Fruit fly (Drosophila melanogaster) whole organism, embryonic: ENCODE data around the gene ttm50.

Experiments used
- Atf-2 ChIP-seq: fragments of 200-800 bp; sonication (Bioruptor generic); optimal IDR thresholded peaks from 2 replicates; lab custom pipeline; 2016; ENCODE audit warnings: missing biosample characterization, missing genetic modification characterization
- Atf6 ChIP-seq: fragments of 200-800 bp; sonication (Bioruptor generic); IDR thresholded peaks from 2 replicates; pipeline ENCODE4 v1.3.6; 2022; ENCODE audit warnings: missing biosample characterization, missing genetic modification characterization
- CG10431 ChIP-seq: fragments of 200-800 bp; sonication (Bioruptor generic); optimal IDR thresholded peaks from 3 replicates; lab custom pipeline; 2018; ENCODE audit warnings: missing biosample characterization, mild to moderate bottlenecking, missing genetic modification characterization
- CG13287 ChIP-seq: fragments of 200-800 bp; sonication (Bioruptor generic); IDR thresholded peaks from 2 replicates; pipeline ENCODE4 v1.3.6; 2022; ENCODE audit warnings: missing biosample characterization, missing genetic modification characterization; ENCODE audit not compliant: partially characterized antibody
- CG13624 ChIP-seq: fragments of 200-800 bp; sonication (Bioruptor generic); optimal IDR thresholded peaks from 2 replicates; lab custom pipeline; 2016; ENCODE audit warnings: missing biosample characterization, missing genetic modification characterization
- CG14710 ChIP-seq: fragments of 200-800 bp; sonication (Bioruptor generic); optimal IDR thresholded peaks from 3 replicates; lab custom pipeline; 2019; ENCODE audit warnings: missing biosample characterization, mild to moderate bottlenecking, missing genetic modification characterization, moderate library complexity
- CG1529 ChIP-seq: fragments of 200-800 bp; sonication (Bioruptor generic); optimal IDR thresholded peaks from 3 replicates; lab custom pipeline; 2018; ENCODE audit warnings: missing biosample characterization, missing genetic modification characterization
- CG16813 ChIP-seq: fragments of 200-800 bp; sonication (Bioruptor generic); IDR thresholded peaks from 3 replicates; pipeline ENCODE4 v1.3.6; 2022; ENCODE audit warnings: missing biosample characterization, missing genetic modification characterization; ENCODE audit not compliant: partially characterized antibody
- CG17612 ChIP-seq: fragments of 200-800 bp; sonication (Bioruptor generic); IDR thresholded peaks from 2 replicates; pipeline ENCODE4 v1.3.6; 2022; ENCODE audit warnings: missing biosample characterization, missing genetic modification characterization
- CG17912 ChIP-seq: fragments of 200-800 bp; sonication (Bioruptor generic); optimal IDR thresholded peaks from 2 replicates; lab custom pipeline; 2018; ENCODE audit warnings: missing biosample characterization, mild to moderate bottlenecking, missing genetic modification characterization
- CG1832 ChIP-seq: fragments of 200-800 bp; sonication (Bioruptor generic); optimal IDR thresholded peaks from 2 replicates; lab custom pipeline; 2017; ENCODE audit warnings: missing biosample characterization, mild to moderate bottlenecking, missing genetic modification characterization, inconsistent platforms
- CG18476 ChIP-seq: fragments of 200-800 bp; sonication (Bioruptor generic); optimal IDR thresholded peaks from 2 replicates; lab custom pipeline; 2016; ENCODE audit warnings: missing biosample characterization, mild to moderate bottlenecking, missing genetic modification characterization
- CG2120 ChIP-seq: fragments of 200-800 bp; sonication (Bioruptor generic); optimal IDR thresholded peaks from 3 replicates; lab custom pipeline; 2016; ENCODE audit warnings: missing biosample characterization, missing genetic modification characterization
- CG2129 ChIP-seq: fragments of 200-800 bp; sonication (Bioruptor generic); IDR thresholded peaks from 2 replicates; pipeline ENCODE4 v1.3.6; 2022; ENCODE audit warnings: missing biosample characterization, missing genetic modification characterization; ENCODE audit not compliant: partially characterized antibody
- CG33213 ChIP-seq: fragments of 200-800 bp; sonication (Bioruptor generic); optimal IDR thresholded peaks from 3 replicates; lab custom pipeline; 2016; ENCODE audit warnings: missing biosample characterization, missing genetic modification characterization
- CG4820 ChIP-seq: fragments of 200-800 bp; sonication (Bioruptor generic); optimal IDR thresholded peaks from 3 replicates; lab custom pipeline; 2016; ENCODE audit warnings: missing biosample characterization, missing genetic modification characterization
- CG7271 ChIP-seq: fragments of 200-800 bp; sonication (Bioruptor generic); optimal IDR thresholded peaks from 2 replicates; lab custom pipeline; 2018; ENCODE audit warnings: missing biosample characterization, mild to moderate bottlenecking, missing genetic modification characterization, moderate library complexity
- CG8290 ChIP-seq, 3 experiments: fragments of 200-800 bp; sonication (Bioruptor generic); optimal IDR thresholded peaks; 2 replicates each; lab custom pipeline; 2016 to 2019; ENCODE audit warnings: missing biosample characterization in 3 of 3, missing genetic modification characterization in 3 of 3, mild to moderate bottlenecking in 2 of 3, moderate library complexity in 1 of 3
- CG9437 ChIP-seq: fragments of 200-800 bp; sonication (Bioruptor generic); optimal IDR thresholded peaks from 2 replicates; lab custom pipeline; 2018; ENCODE audit warnings: missing biosample characterization, mild to moderate bottlenecking, missing genetic modification characterization
- CkIIα-i1 ChIP-seq: fragments of 200-800 bp; sonication (Bioruptor generic); IDR thresholded peaks from 2 replicates; pipeline ENCODE4 v1.3.6; 2022; ENCODE audit warnings: missing biosample characterization, missing genetic modification characterization
- Dip2 ChIP-seq: fragments of 200-800 bp; sonication (Bioruptor generic); IDR thresholded peaks from 2 replicates; pipeline ENCODE4 v1.3.6; 2022; ENCODE audit warnings: missing biosample characterization, missing genetic modification characterization
- Dref ChIP-seq: fragments of 200-800 bp; sonication (Bioruptor generic); IDR thresholded peaks from 2 replicates; pipeline ENCODE4 v1.3.6; 2022; ENCODE audit warnings: missing biosample characterization, missing genetic modification characterization
- Fer3 ChIP-seq: fragments of 200-800 bp; sonication (Bioruptor generic); optimal IDR thresholded peaks from 2 replicates; lab custom pipeline; 2018; ENCODE audit warnings: missing biosample characterization, mild to moderate bottlenecking, missing genetic modification characterization, moderate library complexity
- HLHmδ ChIP-seq: fragments of 200-800 bp; sonication (Bioruptor generic); optimal IDR thresholded peaks from 2 replicates; lab custom pipeline; 2018; ENCODE audit warnings: missing biosample characterization, mild to moderate bottlenecking, missing genetic modification characterization, moderate library complexity
- Kr ChIP-seq: fragments of 200-800 bp; sonication (Bioruptor generic); optimal IDR thresholded peaks from 2 replicates; lab custom pipeline; 2017; ENCODE audit warnings: missing biosample characterization, mild to moderate bottlenecking, missing genetic modification characterization
- Med ChIP-seq: fragments of 200-800 bp; sonication (Bioruptor generic); peaks from one replicate; lab custom pipeline; 2016; ENCODE audit warnings: missing biosample characterization, missing genetic modification characterization, mild to moderate bottlenecking, inconsistent platforms, moderate library complexity
- NC2α ChIP-seq: fragments of 200-800 bp; sonication (Bioruptor generic); optimal IDR thresholded peaks from 2 replicates; lab custom pipeline; 2016; ENCODE audit warnings: missing biosample characterization, missing genetic modification characterization
- NK7.1 ChIP-seq: fragments of 200-800 bp; sonication (Bioruptor generic); optimal IDR thresholded peaks from 3 replicates; lab custom pipeline; 2016; ENCODE audit warnings: missing biosample characterization, missing genetic modification characterization
- Oli ChIP-seq: fragments of 200-800 bp; sonication (Bioruptor generic); optimal IDR thresholded peaks from 2 replicates; lab custom pipeline; 2018; ENCODE audit warnings: missing biosample characterization, mild to moderate bottlenecking, missing genetic modification characterization, moderate library complexity
- Rx ChIP-seq: fragments of 200-800 bp; sonication (Bioruptor generic); IDR thresholded peaks from 2 replicates; pipeline ENCODE4 v1.3.6; 2022; ENCODE audit warnings: missing biosample characterization, missing genetic modification characterization
- bab2 ChIP-seq: fragments of 200-800 bp; sonication (Bioruptor generic); optimal IDR thresholded peaks from 2 replicates; lab custom pipeline; 2016; ENCODE audit warnings: missing biosample characterization, missing genetic modification characterization
- cwo ChIP-seq: fragments of 200-800 bp; sonication (Bioruptor generic); optimal IDR thresholded peaks from 3 replicates; lab custom pipeline; 2017; ENCODE audit warnings: missing biosample characterization, missing genetic modification characterization, mild to moderate bottlenecking, moderate library complexity, missing genetic modification reagents
- dm ChIP-seq: fragments of 200-800 bp; sonication (Bioruptor generic); optimal IDR thresholded peaks from 3 replicates; lab custom pipeline; 2016; ENCODE audit warnings: missing biosample characterization, missing genetic modification characterization
- fd3F ChIP-seq: fragments of 200-800 bp; sonication (Bioruptor generic); optimal IDR thresholded peaks from 2 replicates; lab custom pipeline; 2018; ENCODE audit warnings: missing biosample characterization, mild to moderate bottlenecking, missing genetic modification characterization, moderate library complexity
- ftz-f1 ChIP-seq: fragments of 200-800 bp; sonication (Bioruptor generic); optimal IDR thresholded peaks from 2 replicates; lab custom pipeline; 2016; ENCODE audit warnings: missing biosample characterization, missing genetic modification characterization
- gfzf ChIP-seq: fragments of 200-800 bp; sonication (Bioruptor generic); optimal IDR thresholded peaks from 2 replicates; lab custom pipeline; 2016; ENCODE audit warnings: missing biosample characterization, mild to moderate bottlenecking, missing genetic modification characterization, moderate library complexity
- gsb-n ChIP-seq: fragments of 200-800 bp; sonication (Bioruptor generic); optimal IDR thresholded peaks from 3 replicates; lab custom pipeline; 2018; ENCODE audit warnings: missing biosample characterization, mild to moderate bottlenecking, missing genetic modification characterization
- hb ChIP-seq: fragments of 200-800 bp; sonication (Bioruptor generic); IDR thresholded peaks from 3 replicates; pipeline ENCODE4 v1.3.6; 2022; ENCODE audit warnings: missing biosample characterization, missing genetic modification characterization; ENCODE audit not compliant: partially characterized antibody
- hbn ChIP-seq: fragments of 200-800 bp; sonication (Bioruptor generic); IDR thresholded peaks from 2 replicates; pipeline ENCODE4 v1.3.6; 2022; ENCODE audit warnings: missing biosample characterization, missing genetic modification characterization; ENCODE audit not compliant: partially characterized antibody
- nerfin-2 ChIP-seq: fragments of 200-800 bp; sonication (Bioruptor generic); IDR thresholded peaks from 2 replicates; pipeline ENCODE4 v1.3.6; 2022; ENCODE audit warnings: missing biosample characterization, missing genetic modification characterization; ENCODE audit not compliant: partially characterized antibody
- phol ChIP-seq: fragments of 200-800 bp; sonication (Bioruptor generic); optimal IDR thresholded peaks from 3 replicates; lab custom pipeline; 2018; ENCODE audit warnings: missing biosample characterization, mild to moderate bottlenecking, missing genetic modification characterization, moderate library complexity
- slbo ChIP-seq: fragments of 200-800 bp; sonication (Bioruptor generic); IDR thresholded peaks from 2 replicates; pipeline ENCODE4 v1.3.6; 2022; ENCODE audit warnings: missing biosample characterization, missing genetic modification characterization
- sna ChIP-seq: fragments of 200-800 bp; sonication (Bioruptor generic); IDR thresholded peaks from 2 replicates; pipeline ENCODE4 v1.3.6; 2022; ENCODE audit warnings: missing biosample characterization, missing genetic modification characterization; ENCODE audit not compliant: partially characterized antibody
- unc-4 ChIP-seq: fragments of 200-800 bp; sonication (Bioruptor generic); IDR thresholded peaks from 2 replicates; pipeline ENCODE4 v1.3.6; 2022; ENCODE audit warnings: missing biosample characterization, missing genetic modification characterization; ENCODE audit not compliant: partially characterized antibody
- wek ChIP-seq: fragments of 200-800 bp; sonication (Bioruptor generic); optimal IDR thresholded peaks from 3 replicates; lab custom pipeline; 2018; ENCODE audit warnings: missing biosample characterization, mild to moderate bottlenecking, missing genetic modification characterization, moderate library complexity
- zen ChIP-seq: fragments of 200-800 bp; sonication (Bioruptor generic); optimal IDR thresholded peaks from 3 replicates; lab custom pipeline; 2018; ENCODE audit warnings: missing biosample characterization, mild to moderate bottlenecking, missing genetic modification characterization, moderate library complexity

Gene ttm50

DNA sequence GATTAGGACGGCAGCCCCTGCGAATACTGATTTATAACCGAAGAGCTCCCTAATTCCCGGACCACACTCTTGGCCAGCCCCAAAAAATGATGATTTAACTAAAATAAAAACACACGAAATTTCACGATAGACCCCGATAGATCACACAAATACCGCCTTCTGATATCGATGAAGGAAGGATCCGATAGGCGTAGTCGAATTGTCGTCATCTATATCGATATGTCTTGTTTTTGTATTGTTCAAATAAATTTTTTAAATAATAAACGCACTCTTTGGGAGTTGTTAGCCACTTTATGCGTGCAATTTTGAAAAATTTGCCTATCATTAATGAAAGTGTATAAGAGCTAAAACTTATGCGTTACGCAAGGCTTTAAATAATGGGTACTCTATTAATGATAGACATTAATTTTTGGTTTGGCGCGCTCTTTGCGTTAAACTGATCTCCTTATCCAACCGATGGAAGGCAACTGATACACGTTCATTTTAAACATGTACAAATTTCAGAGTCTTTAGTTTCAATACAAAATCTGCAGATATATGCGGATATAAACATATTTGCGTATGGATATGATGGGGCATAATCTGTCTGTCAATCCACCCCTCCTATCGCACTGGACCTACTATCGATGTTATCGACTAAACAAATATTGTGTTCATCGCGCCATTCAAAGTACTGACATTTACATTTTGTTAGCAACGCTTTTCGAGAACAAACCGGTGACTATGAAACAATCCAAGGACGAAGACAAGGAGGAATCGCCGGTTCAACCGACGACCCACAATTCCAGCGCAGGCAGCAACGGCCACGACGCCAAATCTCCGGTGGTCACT lies 33.7 kb downstream of the ttm50 start, which contains the start of the genes Spg7 and Lint-O (continued):
- TF ChIP-seq Rx (no peak), NK7.1 (GFP tag; lab: Kevin White, UChicago) (no peak), Dref (peak; percentile 79), HLHmδ (GFP tag; lab: Kevin White, UChicago) (no peak), slbo (GFP tag; lab: Robert Waterston, UW) (no peak), hbn (peak; percentile 44; the same call in 1 of the 2 replicates), CG17912 (GFP tag; lab: Kevin White, UChicago) (no peak), Kr (GFP tag; lab: Kevin White, UChicago) (no peak), CG7271 (no peak), Atf6 (GFP tag; lab: Robert Waterston, UW) (no peak), unc-4 (GFP tag; lab: Robert Waterston, UW) (peak; percentile 65), CG2129 (GFP tag; lab: Robert Waterston, UW) (peak; percentile 23; the same call in 1 of the 2 replicates), CG9437 (GFP tag; lab: Kevin White, UChicago) (peak; percentile 63), gsb-n (tag; lab: Kevin White, UChicago) (no peak), CG13287 (GFP tag; lab: Robert Waterston, UW) (peak; percentile 77), phol (tag; lab: Kevin White, UChicago) (no peak), CG8290 (GFP tag; optimal IDR thresholded peaks at IDR 0.05; lab: Kevin White, UChicago) (no peak), CG8290 (tag; optimal IDR thresholded peaks at IDR 0.05; lab: Kevin White, UChicago) (no peak), CkIIα-i1 (no peak), CG1529 (GFP tag; lab: Kevin White, UChicago) (no peak), wek (GFP tag; lab: Kevin White, UChicago) (no peak), bab2 (no peak), Atf-2 (no peak), CG16813 (GFP tag; lab: Robert Waterston, UW) (peak; percentile 74), CG14710 (peak; percentile 32), Fer3 (tag; lab: Kevin White, UChicago) (no peak), NC2α (no peak), nerfin-2 (GFP tag; lab: Robert Waterston, UW) (peak; percentile 69), sna (peak; percentile 54; the same call in 1 of the 2 replicates)

DNA sequence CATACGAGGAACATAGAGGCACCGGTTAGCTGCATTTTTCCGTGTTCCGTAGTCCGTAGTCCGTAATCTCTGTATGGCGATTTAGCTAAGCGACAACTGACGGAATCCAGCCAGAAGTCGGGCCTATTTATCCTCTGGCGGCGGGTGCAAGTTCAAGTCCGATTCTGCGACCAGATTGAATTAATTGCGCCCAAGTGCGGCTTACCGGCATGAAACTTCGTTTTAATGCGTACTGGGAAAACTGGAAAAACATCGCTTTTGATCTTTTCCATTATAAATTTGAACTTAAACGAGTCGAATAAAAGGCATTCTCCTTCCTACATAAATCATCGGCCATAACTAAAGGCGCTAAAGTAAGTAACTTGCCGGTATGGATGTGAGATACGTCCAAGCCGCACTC lies 38.2 kb downstream of the ttm50 start, which contains the start of gene dyw:
TSS of gene dyw (minus strand) at position 101 of the 400 bp plus-strand sequence.
- TF ChIP-seq Oli (tag; lab: Kevin White, UChicago) (no peak), CG18476 (GFP tag; lab: Kevin White, UChicago) (no peak), CG33213 (GFP tag; lab: Kevin White, UChicago) (no peak), Med (GFP tag; lab: Kevin White, UChicago) (no peak), ftz-f1 (GFP tag; lab: Kevin White, UChicago) (no peak), CG10431 (no peak), dm (GFP tag; lab: Kevin White, UChicago) (no peak), cwo (GFP tag; lab: Kevin White, UChicago) (no peak), CG17612 (GFP tag; lab: Robert Waterston, UW) (no peak), CG2120 (no peak), hb (GFP tag; lab: Robert Waterston, UW) (no peak), CG13624 (GFP tag; lab: Kevin White, UChicago) (no peak), zen (no peak), HLHmδ (GFP tag; lab: Kevin White, UChicago) (no peak), Dip2 (no peak), gfzf (GFP tag; lab: Kevin White, UChicago) (no peak), CG4820 (GFP tag; lab: Kevin White, UChicago) (no peak), fd3F (no peak), CG1832 (GFP tag; lab: Kevin White, UChicago) (no peak)
